In genomic region chr3R:8921880-8922279, dm6 we compare ENCODE assay signal across 2 fruit fly cellular contexts.
A peak's percentile ranks its signal among the peaks of the same experiment; 100 is the strongest.
TF ChIP-seq lines count a peak whose summit lies in the region.

No protein-coding gene starts in this region.

- no peak for TF ChIP-seq CTCF in whole organism, embryonic (GFP tag; optimal IDR thresholded peaks at IDR 0.05; lab: Kevin White, UChicago)

TF ChIP-seq in whole organism, embryonic, 481 proteins besides CTCF, POLR2A, EP300 and RAD21:
- TF ChIP-seq otp (GFP tag; IDR thresholded peaks at IDR 0.05; lab: Robert Waterston, UW) (no peak), sr (GFP tag; IDR thresholded peaks at IDR 0.05; lab: Robert Waterston, UW) (peak; percentile 74), CG7839 (tag; optimal IDR thresholded peaks at IDR 0.05; lab: Kevin White, UChicago) (no peak), fu2 (GFP tag; optimal IDR thresholded peaks at IDR 0.05; lab: Kevin White, UChicago) (no peak), Sin3A (optimal IDR thresholded peaks at IDR 0.05; lab: Kevin White, UChicago) (no peak), CG32532 (GFP tag; IDR thresholded peaks at IDR 0.05; lab: Robert Waterston, UW) (0 out of 2 replicates have a peak, but pooled peaks have one; percentile 11), Gsc (GFP tag; IDR thresholded peaks at IDR 0.05; lab: Robert Waterston, UW) (no peak), Usf (GFP tag; optimal IDR thresholded peaks at IDR 0.05; lab: Kevin White, UChicago) (no peak), H15 (GFP tag; IDR thresholded peaks at IDR 0.05; lab: Robert Waterston, UW) (0 out of 3 replicates have a peak, but pooled peaks have one; percentile 40), B-H1 (GFP tag; IDR thresholded peaks at IDR 0.05; lab: Robert Waterston, UW) (no peak), vvl (GFP tag; IDR thresholded peaks at IDR 0.05; lab: Robert Waterston, UW) (peak; percentile 29; the same call in 1 of the 2 replicates), Awh (GFP tag; IDR thresholded peaks at IDR 0.05; lab: Robert Waterston, UW) (peak; percentile 85), ttk (GFP tag; IDR thresholded peaks at IDR 0.05; lab: Robert Waterston, UW) (peak; percentile 24; the same call in 1 of the 2 replicates), twi (tag; optimal IDR thresholded peaks at IDR 0.05; lab: Kevin White, UChicago) (peak; percentile 15), CG2199 (GFP tag; IDR thresholded peaks at IDR 0.05; lab: Robert Waterston, UW) (peak; percentile 66; the same call in 1 of the 3 replicates), Mes4 (GFP tag; optimal IDR thresholded peaks at IDR 0.05; lab: Kevin White, UChicago) (no peak), dati (GFP tag; IDR thresholded peaks at IDR 0.05; lab: Robert Waterston, UW) (no peak), CG2712 (tag; optimal IDR thresholded peaks at IDR 0.05; lab: Kevin White, UChicago) (no peak), CG2678 (tag; optimal IDR thresholded peaks at IDR 0.05; lab: Kevin White, UChicago) (no peak), corto (GFP tag; optimal IDR thresholded peaks at IDR 0.05; lab: Kevin White, UChicago) (no peak), crol (GFP tag; IDR thresholded peaks at IDR 0.05; lab: Robert Waterston, UW) (no peak), Drgx (GFP tag; IDR thresholded peaks at IDR 0.05; lab: Robert Waterston, UW) (no peak), CG8388 (GFP tag; optimal IDR thresholded peaks at IDR 0.05; lab: Kevin White, UChicago) (no peak), CG42726 (GFP tag; IDR thresholded peaks at IDR 0.05; lab: Robert Waterston, UW; ENCODE audit: partially characterized antibody) (peak; percentile 43; the same call in 1 of the 2 replicates), Hmr (GFP tag; optimal IDR thresholded peaks at IDR 0.05; lab: Kevin White, UChicago) (no peak), Nf-YC (tag; optimal IDR thresholded peaks at IDR 0.05; lab: Kevin White, UChicago) (peak; percentile 59), Med (GFP tag; lab: Kevin White, UChicago) (peak; percentile 34), D19A (tag; optimal IDR thresholded peaks at IDR 0.05; lab: Kevin White, UChicago) (no peak), Nf-YB (GFP tag; optimal IDR thresholded peaks at IDR 0.05; lab: Kevin White, UChicago) (no peak)

TF ChIP-seq in whole organism, prepupa, 60 proteins besides CTCF, POLR2A, EP300 and RAD21:
- no peak for TF ChIP-seq ss (GFP tag; optimal IDR thresholded peaks at IDR 0.05; lab: Kevin White, UChicago)
- no peak for TF ChIP-seq Hr38 (GFP tag; optimal IDR thresholded peaks at IDR 0.05; lab: Kevin White, UChicago)
- no peak for TF ChIP-seq OdsH (GFP tag; optimal IDR thresholded peaks at IDR 0.05; lab: Kevin White, UChicago)
- no peak for TF ChIP-seq CG6163 (GFP tag; IDR thresholded peaks at IDR 0.05; lab: Robert Waterston, UW)
- TF ChIP-seq Eip78C (GFP tag; lab: Kevin White, UChicago), result peak; percentile 44
- TF ChIP-seq Eip75B (GFP tag; optimal IDR thresholded peaks at IDR 0.05; lab: Kevin White, UChicago), result no peak
- no peak for TF ChIP-seq CG4318 (GFP tag; optimal IDR thresholded peaks at IDR 0.05; lab: Kevin White, UChicago)
